Worm (Caenorhabditis elegans) whole organism, L1 larva: ENCODE measurements around the gene C10C5.4.

Experiments
- blmp-1 ChIP-seq: fragments of 150-350 bp; optimal IDR thresholded peaks from 2 replicates; lab custom pipeline; 2014; ENCODE audit warnings: missing biosample characterization, missing genetic modification characterization
- dpl-1 ChIP-seq, 3 experiments: fragments of 150-350 bp in 2 of 3; sonication (generic microtip) in 1 of 3; optimal IDR thresholded peaks; 2 replicates each; lab custom pipeline; 2014 to 2017; ENCODE audit warnings: missing biosample characterization in 3 of 3, missing genetic modification characterization in 3 of 3, missing genetic modification reagents in 3 of 3
- efl-1 ChIP-seq, 4 experiments: fragments of 150-350 bp; optimal IDR thresholded peaks in 3 of 4; peaks in 1 of 4; 1 replicate in 1 of 4; 2 replicates in 3 of 4; lab custom pipeline; 2014; ENCODE audit warnings: missing biosample characterization in 2 of 4, missing genetic modification characterization in 2 of 4, missing genetic modification reagents in 2 of 4
- fkh-10 ChIP-seq: sonication (generic microtip); optimal IDR thresholded peaks from 2 replicates; lab custom pipeline; 2017; ENCODE audit warnings: missing biosample characterization, missing genetic modification reagents, missing genetic modification characterization
- jun-1 ChIP-seq: fragments of 150-350 bp; optimal IDR thresholded peaks from 2 replicates; lab custom pipeline; 2014; ENCODE audit warnings: missing biosample characterization, missing genetic modification reagents, missing genetic modification characterization
- lin-35 ChIP-seq, 2 experiments: fragments of 150-350 bp; optimal IDR thresholded peaks; 2 replicates each; lab custom pipeline; 2014; ENCODE audit warnings: missing biosample characterization in 2 of 2, missing genetic modification characterization in 2 of 2, missing genetic modification reagents in 2 of 2
- lsy-2 ChIP-seq, 2 experiments: fragments of 150-350 bp; optimal IDR thresholded peaks; 2 replicates each; lab custom pipeline; 2014; ENCODE audit warnings: missing biosample characterization in 2 of 2, missing genetic modification characterization in 2 of 2
- nhr-11 ChIP-seq: fragments of 150-350 bp; optimal IDR thresholded peaks from 2 replicates; lab custom pipeline; 2014; ENCODE audit warnings: missing biosample characterization, missing genetic modification characterization
- nhr-237 ChIP-seq: fragments of 150-350 bp; optimal IDR thresholded peaks from 2 replicates; lab custom pipeline; 2014; ENCODE audit warnings: missing biosample characterization, missing genetic modification characterization
- nhr-71 ChIP-seq: sonication (generic microtip); optimal IDR thresholded peaks from 2 replicates; lab custom pipeline; 2016; ENCODE audit warnings: mild to moderate bottlenecking, missing genetic modification characterization, moderate library complexity, missing compliant biosample characterization
- snpc-4 ChIP-seq: fragments of 150-350 bp; optimal IDR thresholded peaks from 2 replicates; lab custom pipeline; 2014; ENCODE audit warnings: missing biosample characterization, missing genetic modification characterization
- ztf-11 ChIP-seq, 2 experiments: sonication (generic microtip); optimal IDR thresholded peaks; 2 replicates each; lab custom pipeline; 2016 to 2017; ENCODE audit warnings: missing genetic modification characterization in 2 of 2, missing biosample characterization in 1 of 2, missing compliant biosample characterization in 1 of 2

DNA sequence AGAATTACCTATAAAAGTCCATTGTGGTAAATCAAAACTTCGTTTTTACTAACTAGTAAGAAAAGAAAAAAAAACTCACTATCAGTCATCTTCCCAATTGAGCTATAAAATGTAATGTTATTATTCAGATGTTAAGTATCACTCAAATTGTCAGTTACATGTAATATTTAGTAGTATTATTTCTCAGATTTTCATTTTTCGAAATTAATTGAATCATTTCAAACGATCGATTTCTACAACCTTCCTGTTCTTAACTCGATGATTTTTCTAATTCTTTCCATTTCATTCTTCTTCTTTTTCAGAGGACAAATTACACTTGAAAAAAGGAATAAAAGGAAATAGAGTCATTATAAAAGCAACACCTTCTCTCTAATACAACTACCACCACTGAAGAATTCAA, 49.6 kb downstream of the C10C5.4 start, which contains the start of gene F59B8.1:
- no peak for TF ChIP-seq blmp-1 (tag; lab: Kevin White, UChicago)
- TF ChIP-seq nhr-11 (tag; lab: Kevin White, UChicago), result no peak
- TF ChIP-seq dpl-1 (GFP tag; optimal IDR thresholded peaks at IDR 0.05; lab: Kevin White, UChicago), result no peak
- no peak for TF ChIP-seq nhr-71 (tag; lab: Kevin White, UChicago)
- no peak for TF ChIP-seq ztf-11 (tag; optimal IDR thresholded peaks at IDR 0.05; lab: Kevin White, UChicago)
- no peak for TF ChIP-seq lin-35 (GFP tag; optimal IDR thresholded peaks at IDR 0.05; lab: Kevin White, UChicago)
- no peak for TF ChIP-seq nhr-237 (tag; lab: Kevin White, UChicago)
- no peak for TF ChIP-seq efl-1 (optimal IDR thresholded peaks at IDR 0.05; lab: Kevin White, UChicago)
- TF ChIP-seq efl-1 (GFP tag; optimal IDR thresholded peaks at IDR 0.05 in 1 of 2; lab: Kevin White, UChicago), result no peak
- TF ChIP-seq snpc-4 (tag; lab: Kevin White, UChicago), result no peak
- no peak for TF ChIP-seq lsy-2 (tag; optimal IDR thresholded peaks at IDR 0.05; lab: Kevin White, UChicago)
- TF ChIP-seq fkh-10 (GFP tag; lab: Kevin White, UChicago), result no peak
- TF ChIP-seq jun-1, result no peak
